Worm (Caenorhabditis elegans): ENCODE measurements around the gene T22D1.3.

Gene T22D1.3

DNA sequence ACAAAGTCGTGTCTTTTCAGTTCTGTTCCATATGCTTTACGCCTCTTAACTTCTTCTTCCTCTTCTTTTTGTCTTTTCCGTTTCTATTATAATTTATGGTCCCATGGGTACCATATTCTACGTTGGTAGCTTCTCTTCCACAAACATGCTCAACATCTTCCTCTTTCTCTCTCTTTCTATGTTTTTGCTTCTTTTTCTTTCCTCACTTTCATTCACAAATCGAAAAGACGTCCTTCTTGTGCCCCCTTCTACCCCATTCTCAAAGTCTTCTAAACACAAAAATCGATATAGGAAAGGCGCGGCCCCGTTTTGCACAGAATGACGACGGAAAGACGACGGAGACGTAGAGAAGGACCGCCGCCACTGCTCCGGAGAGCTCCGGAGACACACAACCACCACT lies 45.4 kb downstream of the T22D1.3 start:
- TF ChIP-seq nhr-6 (tag; optimal IDR thresholded peaks at IDR 0.05) = no peak
- no peak for TF ChIP-seq unc-39 (tag; optimal IDR thresholded peaks at IDR 0.05)
- no peak for TF ChIP-seq sma-3 (GFP tag; optimal IDR thresholded peaks at IDR 0.05)
- no peak for TF ChIP-seq ama-1 (optimal IDR thresholded peaks at IDR 0.05)
- no peak for TF ChIP-seq gmeb-1 (tag; optimal IDR thresholded peaks at IDR 0.05)
- no peak for TF ChIP-seq mdl-1 (tag; optimal IDR thresholded peaks at IDR 0.05)
- no peak for TF ChIP-seq nhr-11 (tag; optimal IDR thresholded peaks at IDR 0.05)
- no peak for TF ChIP-seq fos-1 (tag; optimal IDR thresholded peaks at IDR 0.05)
- TF ChIP-seq peb-1 (tag; optimal IDR thresholded peaks at IDR 0.05) = no peak
- TF ChIP-seq F13H6.1 (tag; optimal IDR thresholded peaks at IDR 0.05) = peak; percentile 12
- TF ChIP-seq elt-3 (tag; optimal IDR thresholded peaks at IDR 0.05) = no peak
- TF ChIP-seq ZK546.5 (tag; optimal IDR thresholded peaks at IDR 0.05) = no peak
- TF ChIP-seq snpc-4 (tag; optimal IDR thresholded peaks at IDR 0.05) = no peak
- TF ChIP-seq skn-1 (tag; optimal IDR thresholded peaks at IDR 0.05) = no peak
- TF ChIP-seq nhr-10 (tag; optimal IDR thresholded peaks at IDR 0.05) = no peak
- peak in 1 of 2 experiments; percentile 65 for TF ChIP-seq lsy-2 (tag; optimal IDR thresholded peaks at IDR 0.05)
- no peak for TF ChIP-seq nhr-237 (tag; optimal IDR thresholded peaks at IDR 0.05)
- TF ChIP-seq lin-11 (tag; optimal IDR thresholded peaks at IDR 0.05) = no peak
- no peak for TF ChIP-seq mbf-1 (tag; optimal IDR thresholded peaks at IDR 0.05)
- no peak for TF ChIP-seq lin-39 (tag; optimal IDR thresholded peaks at IDR 0.05)
- TF ChIP-seq egl-27 (tag; optimal IDR thresholded peaks at IDR 0.05) = no peak
- peak; percentile 53 for TF ChIP-seq unc-55 (GFP tag; optimal IDR thresholded peaks at IDR 0.05)
- no peak for TF ChIP-seq unc-62 (GFP tag; optimal IDR thresholded peaks at IDR 0.05)
- TF ChIP-seq sem-4 (tag; optimal IDR thresholded peaks at IDR 0.05) = no peak
- TF ChIP-seq nhr-12 (tag; optimal IDR thresholded peaks at IDR 0.05) = no peak
- no peak for TF ChIP-seq aly-2 (tag; optimal IDR thresholded peaks at IDR 0.05)
- TF ChIP-seq R02D3.7 (tag; optimal IDR thresholded peaks at IDR 0.05) = no peak
- TF ChIP-seq nhr-23 (tag; optimal IDR thresholded peaks at IDR 0.05) = no peak
- no peak for TF ChIP-seq blmp-1 (tag; optimal IDR thresholded peaks at IDR 0.05; ENCODE audit: insufficient read depth)
- peak; percentile 33 for TF ChIP-seq zag-1 (tag; optimal IDR thresholded peaks at IDR 0.05)
- TF ChIP-seq elt-1 (tag; optimal IDR thresholded peaks at IDR 0.05) = no peak
- TF ChIP-seq ztf-1 (GFP tag; conservative IDR thresholded peaks at IDR 0.05) = no peak
- no peak for TF ChIP-seq ceh-82 (tag; optimal IDR thresholded peaks at IDR 0.05)
- TF ChIP-seq nhr-129 (tag; optimal IDR thresholded peaks at IDR 0.05) = peak; percentile 25
- no peak for TF ChIP-seq lin-13 (GFP tag; optimal IDR thresholded peaks at IDR 0.05)
- no peak for TF ChIP-seq dmd-4 (tag; optimal IDR thresholded peaks at IDR 0.05)
- TF ChIP-seq ztf-4 (tag; optimal IDR thresholded peaks at IDR 0.05) = no peak
- TF ChIP-seq C34F6.9 (tag; optimal IDR thresholded peaks at IDR 0.05) = peak; percentile 56
- TF ChIP-seq crh-2 (tag; optimal IDR thresholded peaks at IDR 0.05) = peak; percentile 57
- TF ChIP-seq nhr-77 (tag; optimal IDR thresholded peaks at IDR 0.05) = no peak
- TF ChIP-seq nhr-25 (tag; optimal IDR thresholded peaks at IDR 0.05) = no peak
- no peak for TF ChIP-seq alr-1 (tag; optimal IDR thresholded peaks at IDR 0.05)
- TF ChIP-seq Y55F3AM.14 (GFP tag; optimal IDR thresholded peaks at IDR 0.05) = peak; percentile 56
- TF ChIP-seq ztf-11 (tag; optimal IDR thresholded peaks at IDR 0.05) = no peak
- TF ChIP-seq sma-9 (GFP tag; optimal IDR thresholded peaks at IDR 0.05) = peak; percentile 5
- no peak for TF ChIP-seq sma-9 (tag; optimal IDR thresholded peaks at IDR 0.05)
- TF ChIP-seq ceh-16 (tag; optimal IDR thresholded peaks at IDR 0.05) = no peak
- no peak for TF ChIP-seq nhr-21 (tag; optimal IDR thresholded peaks at IDR 0.05)
- TF ChIP-seq mab-5 (tag; optimal IDR thresholded peaks at IDR 0.05) = peak; percentile 95

DNA sequence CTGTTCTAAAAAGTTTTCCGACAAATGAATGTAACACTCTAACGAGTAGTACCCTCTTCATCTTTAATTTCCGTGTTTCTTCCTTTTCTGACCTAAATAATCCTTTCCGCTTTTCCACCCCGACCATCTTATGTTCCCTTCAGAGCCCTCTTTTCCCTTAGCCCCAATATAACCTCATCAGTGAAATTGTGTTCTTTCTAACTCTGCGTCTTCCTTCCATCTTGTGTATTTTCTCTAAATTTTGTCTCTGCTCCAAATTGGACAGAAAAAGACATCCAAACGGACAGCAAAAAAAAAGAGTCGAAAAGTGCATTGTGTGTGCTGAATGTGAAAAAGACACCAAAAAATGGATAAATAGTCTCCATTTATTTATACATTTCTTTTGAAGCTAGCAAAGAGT lies 46.1 kb downstream of the T22D1.3 start:
- no peak for TF ChIP-seq ztf-11 (tag; optimal IDR thresholded peaks at IDR 0.05)
- no peak for TF ChIP-seq ZK546.5 (tag; optimal IDR thresholded peaks at IDR 0.05)
- TF ChIP-seq sem-4 (tag; optimal IDR thresholded peaks at IDR 0.05) = peak; percentile 46
- TF ChIP-seq fos-1 (tag; optimal IDR thresholded peaks at IDR 0.05) = no peak
- no peak for TF ChIP-seq nhr-77 (tag; optimal IDR thresholded peaks at IDR 0.05)
- TF ChIP-seq skn-1 (tag; optimal IDR thresholded peaks at IDR 0.05) = no peak
- no peak for TF ChIP-seq dmd-4 (tag; optimal IDR thresholded peaks at IDR 0.05)
- peak in 1 of 2 experiments; percentile 52 for TF ChIP-seq lsy-2 (tag; optimal IDR thresholded peaks at IDR 0.05)
- peak; percentile 16 for TF ChIP-seq nhr-6 (tag; optimal IDR thresholded peaks at IDR 0.05)
- peak; percentile 17 for TF ChIP-seq sma-9 (GFP tag; optimal IDR thresholded peaks at IDR 0.05)
- TF ChIP-seq sma-9 (tag; optimal IDR thresholded peaks at IDR 0.05) = no peak
- peak; percentile 35 for TF ChIP-seq C34F6.9 (tag; optimal IDR thresholded peaks at IDR 0.05)
- no peak for TF ChIP-seq blmp-1 (tag; optimal IDR thresholded peaks at IDR 0.05; ENCODE audit: insufficient read depth)
- peak; percentile 27 for TF ChIP-seq crh-2 (tag; optimal IDR thresholded peaks at IDR 0.05)
- no peak for TF ChIP-seq nhr-11 (tag; optimal IDR thresholded peaks at IDR 0.05)
- TF ChIP-seq ceh-16 (tag; optimal IDR thresholded peaks at IDR 0.05) = no peak
- TF ChIP-seq snpc-4 (tag; optimal IDR thresholded peaks at IDR 0.05) = no peak
- no peak for TF ChIP-seq ztf-4 (tag; optimal IDR thresholded peaks at IDR 0.05)
- TF ChIP-seq unc-55 (GFP tag; optimal IDR thresholded peaks at IDR 0.05) = peak; percentile 24
- peak; percentile 16 for TF ChIP-seq zag-1 (tag; optimal IDR thresholded peaks at IDR 0.05)
- no peak for TF ChIP-seq alr-1 (tag; optimal IDR thresholded peaks at IDR 0.05)
